Fruit fly (Drosophila melanogaster): ENCODE results near the gene spz4.

DNA sequence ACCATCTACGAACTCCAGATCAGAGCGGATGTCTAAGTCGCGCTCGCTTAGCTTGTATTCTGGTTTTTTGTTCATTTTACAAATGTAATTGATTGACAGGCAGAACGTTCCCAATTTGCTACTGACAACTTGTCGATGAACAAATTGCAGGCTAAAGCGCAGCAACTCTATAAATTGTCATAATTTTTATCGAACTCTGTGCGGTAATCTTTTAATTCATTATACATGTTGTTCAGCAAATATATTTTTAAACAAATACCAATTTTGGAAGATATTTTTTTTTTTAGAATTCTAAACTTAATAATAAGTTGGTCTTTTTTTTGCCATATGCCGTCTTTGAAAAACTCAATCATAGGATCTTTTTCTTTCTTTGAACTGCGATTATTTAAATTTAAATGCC, 19.7 kb downstream of the spz4 start, which contains the start of gene CG14930:
- TF ChIP-seq CG10366 (GFP tag; IDR thresholded peaks at IDR 0.05) = no peak
- no peak for TF ChIP-seq CG3407 (GFP tag; optimal IDR thresholded peaks at IDR 0.05)
- no peak for TF ChIP-seq MTF-1 (GFP tag; optimal IDR thresholded peaks at IDR 0.05; ENCODE audit: borderline replicate concordance)
- no peak for TF ChIP-seq CG18619 (GFP tag; optimal IDR thresholded peaks at IDR 0.05)
- no peak for TF ChIP-seq CG14014 (GFP tag; IDR thresholded peaks at IDR 0.05)
- no peak for TF ChIP-seq esg (GFP tag; conservative IDR thresholded peaks at IDR 0.05)
- TF ChIP-seq CG6683 (GFP tag; optimal IDR thresholded peaks at IDR 0.05) = no peak
- no peak for TF ChIP-seq sr (GFP tag; IDR thresholded peaks at IDR 0.05)
- no peak for TF ChIP-seq Mrtf (GFP tag; IDR thresholded peaks at IDR 0.05)
- no peak for TF ChIP-seq ERR (GFP tag; optimal IDR thresholded peaks at IDR 0.05)
- TF ChIP-seq CG9215 (GFP tag; IDR thresholded peaks at IDR 0.05) = no peak
- TF ChIP-seq p53 (GFP tag; optimal IDR thresholded peaks at IDR 0.05) = no peak
- TF ChIP-seq Fer3 (tag; optimal IDR thresholded peaks at IDR 0.05) = no peak
